Worm (Caenorhabditis elegans) whole organism, L2 larva: Measurements from ENCODE around the gene dhrr-1.

Source experiments
- ZK546.5 ChIP-seq: sonication (generic microtip); optimal IDR thresholded peaks from 2 replicates; lab custom pipeline; 2017; ENCODE audit warnings: missing biosample characterization, missing genetic modification characterization
- aly-2 ChIP-seq: fragments of 150-350 bp; optimal IDR thresholded peaks from 2 replicates; lab custom pipeline; 2014; ENCODE audit warnings: missing biosample characterization, missing genetic modification characterization
- ama-1 ChIP-seq: fragments of 150-350 bp; optimal IDR thresholded peaks from 2 replicates; lab custom pipeline; 2018; ENCODE audit warnings: inconsistent platforms
- ceh-16 ChIP-seq: fragments of 150-350 bp; optimal IDR thresholded peaks from 2 replicates; lab custom pipeline; 2014; ENCODE audit warnings: missing biosample characterization, missing genetic modification characterization
- egl-27 ChIP-seq: sonication (generic microtip); optimal IDR thresholded peaks from 3 replicates; lab custom pipeline; 2017; ENCODE audit warnings: missing biosample characterization, missing genetic modification reagents, missing genetic modification characterization
- elt-1 ChIP-seq: fragments of 150-350 bp; optimal IDR thresholded peaks from 2 replicates; lab custom pipeline; 2014; ENCODE audit warnings: missing biosample characterization, missing genetic modification characterization
- elt-3 ChIP-seq: sonication (generic microtip); optimal IDR thresholded peaks from 2 replicates; lab custom pipeline; 2017; ENCODE audit warnings: missing biosample characterization, missing genetic modification characterization
- mdl-1 ChIP-seq, 2 experiments: fragments of 150-350 bp in 1 of 2; sonication (generic microtip) in 1 of 2; optimal IDR thresholded peaks; 2 replicates each; lab custom pipeline; 2017; ENCODE audit warnings: missing biosample characterization in 2 of 2, missing genetic modification characterization in 2 of 2
- nhr-11 ChIP-seq: fragments of 150-350 bp; optimal IDR thresholded peaks from 2 replicates; lab custom pipeline; 2014; ENCODE audit warnings: missing biosample characterization, missing genetic modification characterization
- nhr-237 ChIP-seq: fragments of 150-350 bp; optimal IDR thresholded peaks from 2 replicates; lab custom pipeline; 2014; ENCODE audit warnings: missing biosample characterization, missing genetic modification characterization
- nhr-6 ChIP-seq: fragments of 150-350 bp; optimal IDR thresholded peaks from 2 replicates; lab custom pipeline; 2014; ENCODE audit warnings: missing biosample characterization, missing genetic modification characterization
- unc-39 ChIP-seq: fragments of 150-350 bp; optimal IDR thresholded peaks from 2 replicates; lab custom pipeline; 2014; ENCODE audit warnings: missing biosample characterization, missing genetic modification characterization

- TF ChIP-seq ZK546.5 (tag; lab: Kevin White, UChicago) (no peak), ama-1 (no peak), nhr-6 (no peak), aly-2 (tag; lab: Kevin White, UChicago) (no peak), ceh-16 (tag; lab: Kevin White, UChicago) (no peak), mdl-1 (tag; optimal IDR thresholded peaks at IDR 0.05; lab: Kevin White, UChicago) (peak in 1 of 2 experiments; percentile 17), elt-1 (tag; lab: Kevin White, UChicago) (no peak), unc-39 (no peak), elt-3 (tag; lab: Kevin White, UChicago) (no peak), nhr-11 (tag; lab: Kevin White, UChicago) (no peak), egl-27 (peak; percentile 29), nhr-237 (tag; lab: Kevin White, UChicago) (no peak)
Observed at ce11 chrIII:8937571-8937970, 6.9 kb upstream of the dhrr-1 start.
